Worm (Caenorhabditis elegans) whole organism, early embryonic: ENCODE data around the gene str-97.

ENCODE experiments used
- B0310.2 ChIP-seq: sonication (generic microtip); optimal IDR thresholded peaks from 2 replicates; lab custom pipeline; 2016; ENCODE audit warnings: mild to moderate bottlenecking, missing genetic modification characterization, missing compliant biosample characterization
- aly-1 ChIP-seq: sonication (generic microtip); optimal IDR thresholded peaks from 2 replicates; lab custom pipeline; 2016; ENCODE audit warnings: missing genetic modification characterization, missing compliant biosample characterization
- ama-1 ChIP-seq: fragments of 150-350 bp; optimal IDR thresholded peaks from 2 replicates; lab custom pipeline; 2014
- ceh-36 ChIP-seq: sonication (generic microtip); optimal IDR thresholded peaks from 2 replicates; lab custom pipeline; 2016; ENCODE audit warnings: missing genetic modification characterization, inconsistent platforms, missing compliant biosample characterization
- ets-7 ChIP-seq: sonication (generic microtip); optimal IDR thresholded peaks from 2 replicates; lab custom pipeline; 2016; ENCODE audit warnings: missing genotype, missing genetic modification characterization, missing compliant biosample characterization
- flt-1 ChIP-seq: fragments of 200-800 bp; sonication (Bioruptor generic); IDR thresholded peaks from 2 replicates; pipeline ENCODE4 v1.3.6; 2022; ENCODE audit warnings: missing genetic modification characterization, missing compliant biosample characterization
- hmbx-1 ChIP-seq: sonication (generic microtip); optimal IDR thresholded peaks from 2 replicates; lab custom pipeline; 2016; ENCODE audit warnings: mild to moderate bottlenecking, missing genetic modification characterization, missing compliant biosample characterization
- hmg-4 ChIP-seq: fragments of 200-800 bp; sonication (Bioruptor generic); optimal IDR thresholded peaks from 2 replicates; lab custom pipeline; 2018; ENCODE audit warnings: mild to moderate bottlenecking, missing genetic modification characterization, missing compliant biosample characterization
- hnd-1 ChIP-seq: sonication (generic microtip); optimal IDR thresholded peaks from 2 replicates; lab custom pipeline; 2016; ENCODE audit warnings: missing genetic modification characterization, missing compliant biosample characterization
- sea-1 ChIP-seq: fragments of 200-800 bp; sonication (Bioruptor generic); conservative IDR thresholded peaks from 2 replicates; pipeline ENCODE4 v1.3.6; 2022; ENCODE audit warnings: missing genetic modification characterization, missing compliant biosample characterization
- tbx-11 ChIP-seq: fragments of 200-800 bp; sonication (Bioruptor generic); IDR thresholded peaks from 2 replicates; pipeline ENCODE4 v1.3.6; 2022; ENCODE audit warnings: missing genetic modification characterization, missing compliant biosample characterization

ce11 chrV:16114237-16114636 is 40.8 kb downstream of the str-97 start, which contains the start of gene srxa-16:
- no peak for TF ChIP-seq hmg-4 (GFP tag; lab: Kevin White, UChicago)
- TF ChIP-seq hnd-1 (tag; lab: Kevin White, UChicago), result no peak
- TF ChIP-seq ama-1 (lab: Kevin White, UChicago), result no peak
- no peak for TF ChIP-seq sea-1 (GFP tag; lab: Robert Waterston, UW)
- TF ChIP-seq ceh-36, result no peak
- no peak for TF ChIP-seq ets-7 (tag; lab: Kevin White, UChicago)
- no peak for TF ChIP-seq tbx-11
- no peak for TF ChIP-seq flt-1
- TF ChIP-seq hmbx-1 (tag; lab: Kevin White, UChicago), result no peak
- no peak for TF ChIP-seq aly-1 (tag; lab: Kevin White, UChicago)
- TF ChIP-seq B0310.2 (tag; lab: Kevin White, UChicago), result no peak
